Fruit fly (Drosophila melanogaster) whole organism, embryonic: ENCODE results near the gene sphe.

Experiments
- Abd-B ChIP-seq: fragments of 200-800 bp; sonication (Bioruptor generic); optimal IDR thresholded peaks from 2 replicates; lab custom pipeline; 2018; ENCODE audit warnings: missing biosample characterization, mild to moderate bottlenecking, missing genetic modification characterization, moderate library complexity
- Adf1 ChIP-seq: fragments of 200-800 bp; sonication (Bioruptor generic); IDR thresholded peaks from 2 replicates; pipeline ENCODE4 v1.3.6; 2022; ENCODE audit warnings: missing biosample characterization, missing genetic modification characterization
- CG10321 ChIP-seq: fragments of 200-800 bp; sonication (Bioruptor generic); IDR thresholded peaks from 2 replicates; pipeline ENCODE4 v1.3.6; 2022; ENCODE audit warnings: missing biosample characterization, missing genetic modification characterization
- CG11247 ChIP-seq: fragments of 200-800 bp; sonication (Bioruptor generic); IDR thresholded peaks from 2 replicates; pipeline ENCODE4 v1.3.6; 2022; ENCODE audit warnings: missing biosample characterization, missing genetic modification characterization
- CG12744 ChIP-seq: fragments of 200-800 bp; sonication (Bioruptor generic); optimal IDR thresholded peaks from 2 replicates; lab custom pipeline; 2016; ENCODE audit warnings: missing biosample characterization, missing genetic modification characterization
- CG1529 ChIP-seq: fragments of 200-800 bp; sonication (Bioruptor generic); optimal IDR thresholded peaks from 3 replicates; lab custom pipeline; 2018; ENCODE audit warnings: missing biosample characterization, missing genetic modification characterization
- CG15479 ChIP-seq: fragments of 200-800 bp; sonication (Bioruptor generic); optimal IDR thresholded peaks from 3 replicates; lab custom pipeline; 2019; ENCODE audit warnings: missing biosample characterization, mild to moderate bottlenecking, missing genetic modification characterization, moderate library complexity
- CG16815 ChIP-seq: fragments of 200-800 bp; sonication (Bioruptor generic); optimal IDR thresholded peaks from 3 replicates; lab custom pipeline; 2017; ENCODE audit warnings: missing biosample characterization, mild to moderate bottlenecking, missing genetic modification characterization
- CG16863 ChIP-seq: fragments of 200-800 bp; sonication (Bioruptor generic); optimal IDR thresholded peaks from 3 replicates; lab custom pipeline; 2016; ENCODE audit warnings: missing biosample characterization, missing genetic modification characterization
- CG17186 ChIP-seq: fragments of 200-800 bp; sonication (Bioruptor generic); optimal IDR thresholded peaks from 3 replicates; lab custom pipeline; 2017; ENCODE audit warnings: missing biosample characterization, missing genetic modification reagents, missing genetic modification characterization
- CG17328 ChIP-seq: fragments of 200-800 bp; sonication (Bioruptor generic); IDR thresholded peaks from 2 replicates; pipeline ENCODE4 v1.3.6; 2022; ENCODE audit warnings: missing biosample characterization, missing genetic modification characterization
- CG1832 ChIP-seq: fragments of 200-800 bp; sonication (Bioruptor generic); optimal IDR thresholded peaks from 2 replicates; lab custom pipeline; 2017; ENCODE audit warnings: missing biosample characterization, mild to moderate bottlenecking, missing genetic modification characterization, inconsistent platforms
- CG18476 ChIP-seq: fragments of 200-800 bp; sonication (Bioruptor generic); optimal IDR thresholded peaks from 2 replicates; lab custom pipeline; 2016; ENCODE audit warnings: missing biosample characterization, mild to moderate bottlenecking, missing genetic modification characterization
- CG4328 ChIP-seq: fragments of 200-800 bp; sonication (Bioruptor generic); optimal IDR thresholded peaks from 3 replicates; lab custom pipeline; 2017; ENCODE audit warnings: missing biosample characterization, missing genetic modification reagents, missing genetic modification characterization
- CG6791 ChIP-seq: fragments of 200-800 bp; sonication (Bioruptor generic); IDR thresholded peaks from 3 replicates; pipeline ENCODE4 v1.3.6; 2022; ENCODE audit warnings: missing biosample characterization, missing genetic modification characterization; ENCODE audit not compliant: partially characterized antibody
- CG6854 ChIP-seq: fragments of 200-800 bp; sonication (Bioruptor generic); optimal IDR thresholded peaks from 3 replicates; lab custom pipeline; 2017; ENCODE audit warnings: missing biosample characterization, mild to moderate bottlenecking, missing genetic modification characterization
- CG7271 ChIP-seq: fragments of 200-800 bp; sonication (Bioruptor generic); optimal IDR thresholded peaks from 2 replicates; lab custom pipeline; 2018; ENCODE audit warnings: missing biosample characterization, mild to moderate bottlenecking, missing genetic modification characterization, moderate library complexity
- CG7839 ChIP-seq: fragments of 200-800 bp; sonication (Bioruptor generic); optimal IDR thresholded peaks from 3 replicates; lab custom pipeline; 2018; ENCODE audit warnings: missing biosample characterization, mild to moderate bottlenecking, missing genetic modification characterization, moderate library complexity
- CG8478 ChIP-seq: fragments of >200 bp; optimal IDR thresholded peaks from 2 replicates; lab custom pipeline; 2018
- CG9797 ChIP-seq: fragments of 200-800 bp; sonication (Bioruptor generic); optimal IDR thresholded peaks from 3 replicates; lab custom pipeline; 2018; ENCODE audit warnings: missing biosample characterization, mild to moderate bottlenecking, missing genetic modification characterization
- Chrac-16 ChIP-seq: fragments of 200-800 bp; sonication (Bioruptor generic); optimal IDR thresholded peaks from 3 replicates; lab custom pipeline; 2016; ENCODE audit warnings: missing biosample characterization, missing genetic modification characterization
- Dad ChIP-seq: fragments of 200-800 bp; sonication (Bioruptor generic); optimal IDR thresholded peaks from 3 replicates; lab custom pipeline; 2016; ENCODE audit warnings: missing biosample characterization, missing genetic modification characterization
- Dref ChIP-seq: fragments of 200-800 bp; sonication (Bioruptor generic); IDR thresholded peaks from 2 replicates; pipeline ENCODE4 v1.3.6; 2022; ENCODE audit warnings: missing biosample characterization, missing genetic modification characterization
- Hey ChIP-seq: fragments of 200-800 bp; sonication (Bioruptor generic); optimal IDR thresholded peaks from 3 replicates; lab custom pipeline; 2018; ENCODE audit warnings: missing biosample characterization, mild to moderate bottlenecking, missing genetic modification characterization
- Mrtf ChIP-seq: fragments of 200-800 bp; sonication (Bioruptor generic); IDR thresholded peaks from 3 replicates; pipeline ENCODE4 v1.3.6; 2022; ENCODE audit warnings: missing biosample characterization, missing genetic modification characterization
- NK7.1 ChIP-seq: fragments of 200-800 bp; sonication (Bioruptor generic); optimal IDR thresholded peaks from 3 replicates; lab custom pipeline; 2016; ENCODE audit warnings: missing biosample characterization, missing genetic modification characterization
- Neu2 ChIP-seq: fragments of 200-800 bp; sonication (Bioruptor generic); optimal IDR thresholded peaks from 3 replicates; lab custom pipeline; 2016; ENCODE audit warnings: missing biosample characterization, missing genetic modification characterization, borderline replicate concordance
- Side ChIP-seq: fragments of 200-800 bp; sonication (Bioruptor generic); optimal IDR thresholded peaks from 2 replicates; lab custom pipeline; 2016; ENCODE audit warnings: missing biosample characterization, missing genetic modification characterization
- Sox100B ChIP-seq: fragments of 200-800 bp; sonication (Bioruptor generic); optimal IDR thresholded peaks from 3 replicates; lab custom pipeline; 2018; ENCODE audit warnings: missing biosample characterization, mild to moderate bottlenecking, missing genetic modification characterization
- ap ChIP-seq: fragments of 200-800 bp; sonication (Bioruptor generic); IDR thresholded peaks from 2 replicates; pipeline ENCODE4 v1.3.6; 2022; ENCODE audit warnings: missing biosample characterization, missing genetic modification characterization
- ato ChIP-seq: fragments of 200-800 bp; sonication (Bioruptor generic); IDR thresholded peaks from 2 replicates; pipeline ENCODE4 v1.3.6; 2022; ENCODE audit warnings: missing biosample characterization, missing genetic modification characterization; ENCODE audit not compliant: partially characterized antibody
- bowl ChIP-seq: fragments of 200-800 bp; sonication (Bioruptor generic); IDR thresholded peaks from 2 replicates; pipeline ENCODE4 v1.3.6; 2022; ENCODE audit warnings: missing biosample characterization, missing genetic modification characterization
- cato ChIP-seq: fragments of 200-800 bp; sonication (Bioruptor generic); optimal IDR thresholded peaks from 2 replicates; lab custom pipeline; 2016; ENCODE audit warnings: missing biosample characterization, missing genetic modification characterization, borderline replicate concordance
- cg ChIP-seq: fragments of 200-800 bp; sonication (Bioruptor generic); optimal IDR thresholded peaks from 3 replicates; lab custom pipeline; 2019; ENCODE audit warnings: missing biosample characterization, mild to moderate bottlenecking, missing genetic modification characterization, moderate library complexity
- chif ChIP-seq, 2 experiments: fragments of 200-800 bp; sonication (Bioruptor generic); optimal IDR thresholded peaks; 3 replicates each; lab custom pipeline; 2016; ENCODE audit warnings: missing biosample characterization in 2 of 2, missing genetic modification characterization in 2 of 2
- cwo ChIP-seq: fragments of 200-800 bp; sonication (Bioruptor generic); optimal IDR thresholded peaks from 3 replicates; lab custom pipeline; 2017; ENCODE audit warnings: missing biosample characterization, missing genetic modification characterization, mild to moderate bottlenecking, moderate library complexity, missing genetic modification reagents
- dysf ChIP-seq: fragments of 200-800 bp; sonication (Bioruptor generic); IDR thresholded peaks from 3 replicates; pipeline ENCODE4 v1.3.6; 2022; ENCODE audit warnings: missing biosample characterization, missing genetic modification characterization
- ftz-f1 ChIP-seq: fragments of 200-800 bp; sonication (Bioruptor generic); optimal IDR thresholded peaks from 2 replicates; lab custom pipeline; 2016; ENCODE audit warnings: missing biosample characterization, missing genetic modification characterization
- gem ChIP-seq: fragments of 200-800 bp; sonication (Bioruptor generic); optimal IDR thresholded peaks from 2 replicates; lab custom pipeline; 2019; ENCODE audit warnings: missing biosample characterization, mild to moderate bottlenecking, missing genetic modification characterization, moderate library complexity
- grau ChIP-seq: fragments of 200-800 bp; optimal IDR thresholded peaks from 3 replicates; lab custom pipeline; 2019; ENCODE audit warnings: missing biosample characterization, mild to moderate bottlenecking, missing genetic modification characterization, moderate library complexity
- pnt ChIP-seq: fragments of 200-800 bp; sonication (Bioruptor generic); optimal IDR thresholded peaks from 3 replicates; lab custom pipeline; 2016; ENCODE audit warnings: missing biosample characterization, missing genetic modification characterization
- ranshi ChIP-seq: fragments of 200-800 bp; sonication (Bioruptor generic); IDR thresholded peaks from 2 replicates; pipeline ENCODE4 v1.3.6; 2022; ENCODE audit warnings: missing biosample characterization, missing genetic modification characterization
- salm ChIP-seq: fragments of 200-800 bp; sonication (Bioruptor generic); optimal IDR thresholded peaks from 2 replicates; lab custom pipeline; 2018; ENCODE audit warnings: missing biosample characterization, mild to moderate bottlenecking, missing genetic modification characterization
- schlank ChIP-seq: fragments of 200-800 bp; sonication (Bioruptor generic); optimal IDR thresholded peaks from 2 replicates; lab custom pipeline; 2018; ENCODE audit warnings: missing biosample characterization, mild to moderate bottlenecking, missing genetic modification characterization
- shn ChIP-seq: fragments of 200-800 bp; sonication (Bioruptor generic); optimal IDR thresholded peaks from 3 replicates; lab custom pipeline; 2016; ENCODE audit warnings: missing biosample characterization, missing genetic modification characterization
- so ChIP-seq: fragments of 200-800 bp; sonication (Bioruptor generic); IDR thresholded peaks from 3 replicates; pipeline ENCODE4 v1.3.6; 2022; ENCODE audit warnings: missing biosample characterization, missing genetic modification characterization
- sug ChIP-seq: fragments of 200-800 bp; optimal IDR thresholded peaks from 2 replicates; lab custom pipeline; 2019; ENCODE audit warnings: missing biosample characterization, mild to moderate bottlenecking, missing genetic modification characterization, moderate library complexity
- ttk ChIP-seq: fragments of 200-800 bp; sonication (Bioruptor generic); IDR thresholded peaks from 2 replicates; pipeline ENCODE4 v2.1.2; 2022; ENCODE audit warnings: missing biosample characterization, missing genetic modification characterization
- zfh2 ChIP-seq: fragments of 200-800 bp; sonication (Bioruptor generic); optimal IDR thresholded peaks from 2 replicates; lab custom pipeline; 2016; ENCODE audit warnings: missing biosample characterization, missing genetic modification characterization

sphe gene

dm6 chrX:16750712-16751578, 49.2 kb upstream of the sphe start (continued):
- TF ChIP-seq Mrtf = peak; percentile 16; the same call in 1 of the 3 replicates
- no peak for TF ChIP-seq shn (GFP tag; lab: Kevin White, UChicago)
- peak; percentile 80 for TF ChIP-seq cg (GFP tag; lab: Kevin White, UChicago)
- no peak for TF ChIP-seq CG9797 (GFP tag; lab: Kevin White, UChicago)
- TF ChIP-seq gem (tag; lab: Kevin White, UChicago) = peak; percentile 89
- TF ChIP-seq CG16815 (GFP tag; lab: Kevin White, UChicago) = peak; percentile 14
- no peak for TF ChIP-seq CG17186 (GFP tag; lab: Kevin White, UChicago)
- no peak for TF ChIP-seq Dref (GFP tag; lab: Robert Waterston, UW)
- peak; percentile 5 for TF ChIP-seq CG12744
- peak; percentile 83 for TF ChIP-seq CG7839
- TF ChIP-seq CG10321 (GFP tag; lab: Robert Waterston, UW) = no peak
- TF ChIP-seq bowl (GFP tag; lab: Robert Waterston, UW) = no peak
- no peak for TF ChIP-seq pnt (GFP tag; lab: Kevin White, UChicago)
- no peak for TF ChIP-seq Neu2
- TF ChIP-seq grau = peak; percentile 81
- TF ChIP-seq chif (GFP tag; optimal IDR thresholded peaks at IDR 0.05; lab: Kevin White, UChicago) = peak in 1 of 2 experiments; percentile 16
- TF ChIP-seq cwo = peak; percentile 42
- no peak for TF ChIP-seq ftz-f1 (GFP tag; lab: Kevin White, UChicago)
- TF ChIP-seq CG18476 (GFP tag; lab: Kevin White, UChicago) = peak; percentile 53
- TF ChIP-seq Side = no peak
- TF ChIP-seq cato (GFP tag; lab: Kevin White, UChicago) = no peak
- TF ChIP-seq Sox100B (GFP tag; lab: Kevin White, UChicago) = peak; percentile 81
- TF ChIP-seq Adf1 (GFP tag; lab: Robert Waterston, UW) = no peak
- peak; percentile 69 for TF ChIP-seq CG4328 (GFP tag; lab: Kevin White, UChicago)
- no peak for TF ChIP-seq CG6791 (GFP tag; lab: Robert Waterston, UW)
- TF ChIP-seq CG7271 (tag; lab: Kevin White, UChicago) = no peak
- no peak for TF ChIP-seq CG11247 (GFP tag; lab: Robert Waterston, UW)
- peak; percentile 69 for TF ChIP-seq sug (tag; lab: Kevin White, UChicago)
- TF ChIP-seq salm = peak; percentile 44
- TF ChIP-seq ranshi (GFP tag; lab: Robert Waterston, UW) = peak; percentile 46; the same call in 1 of the 2 replicates
- TF ChIP-seq ttk (GFP tag; lab: Robert Waterston, UW) = no peak; the same call in 1 of the 2 replicates
- peak; percentile 30 for TF ChIP-seq CG15479 (GFP tag; lab: Kevin White, UChicago)
- no peak for TF ChIP-seq ato
- no peak for TF ChIP-seq CG8478 (lab: Kevin White, UChicago)
- TF ChIP-seq dysf = peak; percentile 74; the same call in 2 of the 3 replicates
- TF ChIP-seq Hey (tag; lab: Kevin White, UChicago) = no peak
- peak; percentile 79; the same call in 1 of the 3 replicates for TF ChIP-seq so (GFP tag; lab: Robert Waterston, UW)
- peak; percentile 16 for TF ChIP-seq schlank (tag; lab: Kevin White, UChicago)
- TF ChIP-seq NK7.1 (GFP tag; lab: Kevin White, UChicago) = peak; percentile 33
- TF ChIP-seq CG1529 (GFP tag; lab: Kevin White, UChicago) = peak; percentile 50
- peak; percentile 50 for TF ChIP-seq Abd-B (GFP tag; lab: Kevin White, UChicago)
- TF ChIP-seq CG6854 (GFP tag; lab: Kevin White, UChicago) = peak; percentile 50
- no peak for TF ChIP-seq Dad (GFP tag; lab: Kevin White, UChicago)
- TF ChIP-seq CG16863 (GFP tag; lab: Kevin White, UChicago) = no peak
- peak; percentile 4 for TF ChIP-seq CG1832
- peak; percentile 59 for TF ChIP-seq Chrac-16
- TF ChIP-seq CG17328 (GFP tag; lab: Robert Waterston, UW) = peak; percentile 53
- no peak for TF ChIP-seq ap (GFP tag; lab: Robert Waterston, UW)
- no peak for TF ChIP-seq zfh2
